Worm (Caenorhabditis elegans) whole organism, L2 larva: Measurements from ENCODE around the gene subs-4.
A peak's percentile ranks its signal among the peaks of the same experiment; 100 is the strongest.

Experiments
- egl-27 ChIP-seq: sonication (generic microtip); optimal IDR thresholded peaks from 3 replicates; lab custom pipeline; 2017; ENCODE audit warnings: missing biosample characterization, missing genetic modification reagents, missing genetic modification characterization
- elt-1 ChIP-seq: fragments of 150-350 bp; optimal IDR thresholded peaks from 2 replicates; lab custom pipeline; 2014; ENCODE audit warnings: missing biosample characterization, missing genetic modification characterization
- nhr-12 ChIP-seq: fragments of 150-350 bp; optimal IDR thresholded peaks from 2 replicates; lab custom pipeline; 2014; ENCODE audit warnings: missing biosample characterization, missing genetic modification characterization
- peb-1 ChIP-seq: fragments of 150-350 bp; optimal IDR thresholded peaks from 2 replicates; lab custom pipeline; 2014; ENCODE audit warnings: missing biosample characterization, missing genetic modification characterization
- snpc-4 ChIP-seq: fragments of 150-350 bp; optimal IDR thresholded peaks from 2 replicates; lab custom pipeline; 2014; ENCODE audit warnings: missing biosample characterization, missing genetic modification characterization
- unc-39 ChIP-seq: fragments of 150-350 bp; optimal IDR thresholded peaks from 2 replicates; lab custom pipeline; 2014; ENCODE audit warnings: missing biosample characterization, missing genetic modification characterization

DNA sequence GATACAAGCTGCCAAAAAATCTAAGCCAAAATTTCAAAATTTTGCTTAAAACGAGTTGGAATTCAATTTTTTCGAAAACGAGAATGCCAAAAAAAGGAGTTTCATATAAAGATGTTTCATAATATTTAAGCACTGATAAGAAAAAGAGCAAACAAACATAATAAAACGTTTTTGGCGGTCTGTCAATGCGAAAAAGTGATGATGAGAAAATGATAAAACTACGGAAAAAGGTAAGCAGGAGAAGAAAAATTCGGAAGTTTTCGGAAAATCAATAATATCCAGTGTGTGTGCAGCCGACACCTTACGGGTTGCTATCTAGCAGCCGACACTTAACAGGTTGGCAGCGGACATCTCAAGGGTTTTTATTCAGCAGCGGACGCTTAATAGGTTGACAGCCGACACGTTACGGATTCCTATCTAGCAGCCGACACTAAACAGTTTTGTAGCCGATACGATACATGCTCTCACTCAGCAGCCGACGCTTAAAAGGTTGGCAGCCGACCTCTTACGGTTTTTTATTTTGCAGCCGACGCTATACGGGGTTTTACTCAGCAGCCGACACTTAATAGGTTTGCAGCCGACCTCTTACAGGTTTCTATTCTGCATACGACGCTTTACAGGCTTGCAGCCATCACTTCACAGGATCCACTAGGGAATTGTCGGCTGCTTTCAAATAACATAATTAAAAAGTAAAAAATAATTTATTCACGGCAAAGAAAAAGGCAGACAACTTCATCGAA lies 9.7 kb upstream of the subs-4 start:
- TF ChIP-seq snpc-4 (tag; lab: Kevin White, UChicago) (peak; percentile 69), egl-27 (tag; lab: Kevin White, UChicago) (no peak), unc-39 (tag; lab: Kevin White, UChicago) (no peak), elt-1 (tag; lab: Kevin White, UChicago) (no peak), nhr-12 (tag; lab: Kevin White, UChicago) (no peak), peb-1 (tag; lab: Kevin White, UChicago) (no peak)
